Worm (Caenorhabditis elegans) whole organism, L4 larva: ENCODE results near the gene M05D6.2.

Source experiments
- F26F4.8 ChIP-seq: fragments of 200-800 bp; sonication (Bioruptor generic); conservative IDR thresholded peaks from 2 replicates; pipeline ENCODE4 v1.3.6; 2022; ENCODE audit warnings: missing genetic modification characterization, missing compliant biosample characterization
- F44E2.7 ChIP-seq: fragments of 200-800 bp; sonication (Bioruptor generic); IDR thresholded peaks from 2 replicates; pipeline ENCODE4 v2.1.2; 2022; ENCODE audit warnings: missing genetic modification characterization, missing compliant biosample characterization
- F49E8.2 ChIP-seq: sonication (generic microtip); optimal IDR thresholded peaks from 2 replicates; lab custom pipeline; 2016; ENCODE audit warnings: missing compliant biosample characterization, mild to moderate bottlenecking, missing genetic modification characterization, borderline replicate concordance
- ZK546.5 ChIP-seq, 2 experiments: sonication (generic microtip); optimal IDR thresholded peaks; 2 replicates each; lab custom pipeline; 2017; ENCODE audit warnings: missing biosample characterization in 2 of 2, missing genetic modification characterization in 2 of 2
- aly-2 ChIP-seq: sonication (generic microtip); optimal IDR thresholded peaks from 2 replicates; lab custom pipeline; 2018; ENCODE audit warnings: missing biosample characterization, missing genetic modification characterization
- ama-1 ChIP-seq: fragments of 150-350 bp; optimal IDR thresholded peaks from 2 replicates; lab custom pipeline; 2014; ENCODE audit warnings: inconsistent platforms, mixed read lengths
- arid-1 ChIP-seq: fragments of 200-800 bp; sonication (Bioruptor generic); conservative IDR thresholded peaks from 2 replicates; pipeline ENCODE4 v1.3.6; 2022; ENCODE audit warnings: missing genetic modification reagents, missing genetic modification characterization, missing compliant biosample characterization
- attf-4 ChIP-seq: sonication (generic microtip); optimal IDR thresholded peaks from 3 replicates; lab custom pipeline; 2017; ENCODE audit warnings: missing biosample characterization, missing genetic modification characterization
- ceh-20 ChIP-seq: fragments of 200-800 bp; sonication (Bioruptor generic); IDR thresholded peaks from 2 replicates; pipeline ENCODE4 v1.3.6; 2022; ENCODE audit warnings: missing genetic modification reagents, missing genetic modification characterization, missing compliant biosample characterization
- ceh-44 ChIP-seq: fragments of 200-800 bp; sonication (Bioruptor generic); IDR thresholded peaks from 2 replicates; pipeline ENCODE4 v1.3.6; 2022; ENCODE audit warnings: missing genetic modification reagents, missing genetic modification characterization, missing compliant biosample characterization
- ces-1 ChIP-seq: fragments of 150-350 bp; sonication (generic microtip); optimal IDR thresholded peaks from 4 replicates; lab custom pipeline; 2014; ENCODE audit warnings: missing biosample characterization, missing genetic modification reagents, missing genetic modification characterization
- cey-2 ChIP-seq: sonication (generic microtip); optimal IDR thresholded peaks from 3 replicates; lab custom pipeline; 2017; ENCODE audit warnings: missing genetic modification characterization, mild to moderate bottlenecking, missing compliant biosample characterization, antibody characterized with exemption, borderline replicate concordance; ENCODE audit not compliant: insufficient read depth
- daf-16 ChIP-seq, 3 experiments: sonication (generic microtip); optimal IDR thresholded peaks; 2 replicates each; lab custom pipeline; 2016 to 2017; ENCODE audit warnings: missing genetic modification characterization in 3 of 3, missing genetic modification reagents in 3 of 3, mild to moderate bottlenecking in 2 of 3, missing compliant biosample characterization in 2 of 3, missing biosample characterization in 1 of 3, moderate library complexity in 1 of 3
- daf-19 ChIP-seq: fragments of 200-800 bp; sonication (Bioruptor generic); conservative IDR thresholded peaks from 2 replicates; pipeline ENCODE4 v1.3.6; 2022; ENCODE audit warnings: missing genetic modification characterization, missing compliant biosample characterization
- daf-8 ChIP-seq: fragments of 200-800 bp; sonication (Bioruptor generic); IDR thresholded peaks from 2 replicates; pipeline ENCODE4 v1.3.6; 2022; ENCODE audit warnings: missing genetic modification characterization, missing compliant biosample characterization
- dmd-6 ChIP-seq: fragments of 200-800 bp; sonication (Bioruptor generic); IDR thresholded peaks from 2 replicates; pipeline ENCODE4 v1.3.6; 2022; ENCODE audit warnings: missing genetic modification reagents, missing genetic modification characterization, missing compliant biosample characterization
- dmd-8 ChIP-seq: fragments of 200-800 bp; sonication (Bioruptor generic); IDR thresholded peaks from 2 replicates; pipeline ENCODE4 v1.3.6; 2022; ENCODE audit warnings: missing genetic modification characterization, missing compliant biosample characterization
- duxl-1 ChIP-seq: sonication (generic microtip); optimal IDR thresholded peaks from 2 replicates; lab custom pipeline; 2016; ENCODE audit warnings: mild to moderate bottlenecking, missing genetic modification characterization, moderate library complexity, missing compliant biosample characterization; ENCODE audit not compliant: poor library complexity
- dve-1 ChIP-seq: sonication (generic microtip); optimal IDR thresholded peaks from 2 replicates; lab custom pipeline; 2017; ENCODE audit warnings: antibody characterized with exemption, mild to moderate bottlenecking, missing genetic modification characterization, missing compliant biosample characterization; ENCODE audit not compliant: insufficient read depth
- egl-27 ChIP-seq: sonication (generic microtip); optimal IDR thresholded peaks from 3 replicates; lab custom pipeline; 2017; ENCODE audit warnings: missing biosample characterization, missing genetic modification reagents, missing genetic modification characterization
- egl-43 ChIP-seq: fragments of 200-800 bp; sonication (Bioruptor generic); IDR thresholded peaks from 2 replicates; pipeline ENCODE4 v1.3.6; 2022; ENCODE audit warnings: missing genetic modification reagents, missing genetic modification characterization, missing compliant biosample characterization
- fkh-10 ChIP-seq: fragments of 150-350 bp; optimal IDR thresholded peaks from 2 replicates; lab custom pipeline; 2014; ENCODE audit warnings: missing biosample characterization, missing genetic modification reagents, missing genetic modification characterization
- gei-8 ChIP-seq: fragments of 200-800 bp; sonication (Bioruptor generic); optimal IDR thresholded peaks from 2 replicates; lab custom pipeline; 2018; ENCODE audit warnings: mild to moderate bottlenecking, missing genetic modification characterization, missing compliant biosample characterization
- hlh-30 ChIP-seq: sonication (generic microtip); optimal IDR thresholded peaks from 2 replicates; lab custom pipeline; 2017; ENCODE audit warnings: antibody characterized with exemption, mild to moderate bottlenecking, missing genetic modification characterization, missing compliant biosample characterization; ENCODE audit not compliant: insufficient read depth
- hmg-1.1 ChIP-seq: fragments of 200-800 bp; sonication (Bioruptor generic); IDR thresholded peaks from 2 replicates; pipeline ENCODE4 v1.3.6; 2022; ENCODE audit warnings: missing genetic modification reagents, missing genetic modification characterization, missing compliant biosample characterization
- jun-1 ChIP-seq: fragments of 150-350 bp; optimal IDR thresholded peaks from 2 replicates; lab custom pipeline; 2014; ENCODE audit warnings: missing biosample characterization, missing genetic modification reagents, missing genetic modification characterization
- lim-7 ChIP-seq: fragments of 200-800 bp; sonication (Bioruptor generic); IDR thresholded peaks from 2 replicates; pipeline ENCODE4 v1.3.6; 2022; ENCODE audit warnings: missing genetic modification characterization, missing compliant biosample characterization
- lsy-2 ChIP-seq, 2 experiments: fragments of 150-350 bp in 1 of 2; sonication (generic microtip) in 1 of 2; optimal IDR thresholded peaks; 2 replicates each; lab custom pipeline; 2014 to 2017; ENCODE audit warnings: missing biosample characterization in 2 of 2, missing genetic modification characterization in 2 of 2
- mes-2 ChIP-seq: sonication (generic microtip); optimal IDR thresholded peaks from 2 replicates; lab custom pipeline; 2016; ENCODE audit warnings: missing genotype, mild to moderate bottlenecking, missing genetic modification characterization, missing compliant biosample characterization; ENCODE audit not compliant: poor library complexity, severe bottlenecking
- nhr-10 ChIP-seq: fragments of 150-350 bp; optimal IDR thresholded peaks from 2 replicates; lab custom pipeline; 2014; ENCODE audit warnings: missing biosample characterization, missing genetic modification characterization
- nhr-102 ChIP-seq: sonication (generic microtip); optimal IDR thresholded peaks from 2 replicates; lab custom pipeline; 2016; ENCODE audit warnings: mild to moderate bottlenecking, missing genetic modification characterization, moderate library complexity, missing compliant biosample characterization
- nhr-111 ChIP-seq: fragments of 200-800 bp; sonication (Bioruptor generic); optimal IDR thresholded peaks from 2 replicates; lab custom pipeline; 2018; ENCODE audit warnings: mild to moderate bottlenecking, missing genetic modification characterization, missing compliant biosample characterization
- nhr-6 ChIP-seq: fragments of 150-350 bp; optimal IDR thresholded peaks from 2 replicates; lab custom pipeline; 2014; ENCODE audit warnings: missing biosample characterization, missing genetic modification characterization
- nhr-77 ChIP-seq: fragments of 150-350 bp; optimal IDR thresholded peaks from 2 replicates; lab custom pipeline; 2014; ENCODE audit warnings: missing biosample characterization, missing genetic modification characterization
- pha-4 ChIP-seq, 2 experiments: fragments of 150-350 bp in 1 of 2; fragments of 200-800 bp in 1 of 2; sonication (Bioruptor generic) in 1 of 2; IDR thresholded peaks in 1 of 2; optimal IDR thresholded peaks in 1 of 2; 2 replicates each; pipeline versions ENCODE4 v1.3.6 to Lab custom; 2014 to 2022; ENCODE audit warnings: missing genetic modification characterization in 2 of 2, missing genetic modification reagents in 2 of 2, missing biosample characterization in 1 of 2, missing compliant biosample characterization in 1 of 2
- php-3 ChIP-seq: fragments of 200-800 bp; sonication (Bioruptor generic); IDR thresholded peaks from 2 replicates; pipeline ENCODE4 v1.3.6; 2022; ENCODE audit warnings: missing genetic modification reagents, missing genetic modification characterization, missing compliant biosample characterization
- pqm-1 ChIP-seq: sonication (generic microtip); optimal IDR thresholded peaks from 2 replicates; lab custom pipeline; 2017; ENCODE audit warnings: missing biosample characterization, missing genetic modification characterization
- skn-1 ChIP-seq: fragments of 150-350 bp; optimal IDR thresholded peaks from 2 replicates; lab custom pipeline; 2014; ENCODE audit warnings: missing biosample characterization, missing genetic modification characterization
- unc-62 ChIP-seq, 3 experiments: fragments of 150-350 bp in 1 of 3; sonication (generic microtip); optimal IDR thresholded peaks in 2 of 3; peaks in 1 of 3; 1 replicate in 1 of 3; 2 replicates in 2 of 3; lab custom pipeline; 2014 to 2017; ENCODE audit warnings: missing biosample characterization in 3 of 3, missing genetic modification characterization in 3 of 3, missing genetic modification reagents in 3 of 3, missing genotype in 1 of 3
- vab-7 ChIP-seq: fragments of 200-800 bp; sonication (Bioruptor generic); IDR thresholded peaks from 2 replicates; pipeline ENCODE4 v1.3.6; 2022; ENCODE audit warnings: missing genetic modification reagents, missing genetic modification characterization, missing compliant biosample characterization
- zag-1 ChIP-seq: fragments of 150-350 bp; optimal IDR thresholded peaks from 2 replicates; lab custom pipeline; 2014; ENCODE audit warnings: missing biosample characterization, missing genetic modification characterization
- zfp-3 ChIP-seq: fragments of 200-800 bp; sonication (Bioruptor generic); conservative IDR thresholded peaks from 2 replicates; pipeline ENCODE4 v1.3.6; 2022; ENCODE audit warnings: missing genetic modification reagents, missing genetic modification characterization, missing compliant biosample characterization
- zip-11 ChIP-seq: fragments of 200-800 bp; sonication (Bioruptor generic); IDR thresholded peaks from 2 replicates; pipeline ENCODE4 v1.3.6; 2022; ENCODE audit warnings: missing genetic modification characterization, missing compliant biosample characterization
- zip-2 ChIP-seq: fragments of 150-350 bp; optimal IDR thresholded peaks from 2 replicates; lab custom pipeline; 2014; ENCODE audit warnings: missing biosample characterization, missing genetic modification characterization
- ztf-11 ChIP-seq: fragments of 150-350 bp; optimal IDR thresholded peaks from 2 replicates; lab custom pipeline; 2014; ENCODE audit warnings: missing biosample characterization, missing genetic modification characterization

M05D6.2 gene

DNA sequence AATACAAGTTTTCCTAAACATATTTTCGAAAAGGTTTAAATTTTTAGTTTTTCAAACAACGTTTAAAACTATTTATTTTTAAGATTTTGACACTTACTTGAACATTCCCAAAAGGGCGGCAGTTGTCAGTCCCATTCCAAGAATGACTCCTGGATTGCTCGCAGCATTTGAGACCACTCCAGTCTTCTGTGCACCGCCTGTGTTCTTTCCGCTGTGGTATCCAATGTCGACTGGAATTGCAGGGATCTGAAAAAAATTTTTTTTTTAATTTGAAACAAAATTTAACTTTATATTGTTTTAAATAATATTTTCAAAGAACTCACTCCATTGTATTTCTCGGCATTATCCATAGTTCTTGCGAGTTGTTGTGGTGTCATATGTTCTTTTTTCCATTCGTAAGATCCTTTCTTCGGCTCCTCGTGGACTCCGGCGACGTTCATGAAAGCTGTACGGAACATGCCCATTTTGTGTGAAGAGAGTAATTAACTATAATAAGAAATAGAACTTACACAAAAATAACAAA, 13.9 kb downstream of the M05D6.2 start, which contains the start of gene M05D6.5:
Gene M05D6.5, minus strand, starts transcription at position 473 of the 523 bp plus-strand sequence.
- TF ChIP-seq pqm-1 (tag; lab: Kevin White, UChicago): no peak
- TF ChIP-seq unc-62 (GFP tag; optimal IDR thresholded peaks at IDR 0.05 in 1 of 2; lab: Kevin White, UChicago): peak in 1 of 2 experiments; percentile 34
- no peak for TF ChIP-seq unc-62 (tag; optimal IDR thresholded peaks at IDR 0.05; lab: Kevin White, UChicago)
- no peak for TF ChIP-seq dmd-6 (GFP tag; lab: Robert Waterston, UW)
- no peak for TF ChIP-seq nhr-10 (tag; lab: Kevin White, UChicago)
- TF ChIP-seq vab-7 (GFP tag; lab: Robert Waterston, UW): peak; percentile 3; the same call in 1 of the 2 replicates
- no peak for TF ChIP-seq F44E2.7 (GFP tag; lab: Robert Waterston, UW)
- TF ChIP-seq daf-19 (GFP tag; lab: Robert Waterston, UW): no peak
- TF ChIP-seq aly-2 (tag; lab: Kevin White, UChicago): no peak
- TF ChIP-seq daf-8: no peak
- no peak for TF ChIP-seq daf-16 (GFP tag; optimal IDR thresholded peaks at IDR 0.05; lab: Kevin White, UChicago)
- no peak for TF ChIP-seq daf-16 (tag; optimal IDR thresholded peaks at IDR 0.05; lab: Kevin White, UChicago)
- TF ChIP-seq skn-1 (tag; lab: Kevin White, UChicago): no peak
- no peak for TF ChIP-seq cey-2 (tag; lab: Kevin White, UChicago)
- TF ChIP-seq nhr-6 (tag; lab: Kevin White, UChicago): no peak
- TF ChIP-seq mes-2 (tag; lab: Kevin White, UChicago): no peak
- TF ChIP-seq pha-4 (GFP tag; IDR thresholded peaks at IDR 0.05; lab: Robert Waterston, UW): peak; percentile 23; the same call in 1 of the 2 replicates
- no peak for TF ChIP-seq pha-4 (tag; optimal IDR thresholded peaks at IDR 0.05; lab: Kevin White, UChicago)
- no peak for TF ChIP-seq ZK546.5 (tag; optimal IDR thresholded peaks at IDR 0.05; lab: Kevin White, UChicago)
- no peak for TF ChIP-seq zag-1 (tag; lab: Kevin White, UChicago)
- TF ChIP-seq F49E8.2 (tag; lab: Kevin White, UChicago): no peak
- TF ChIP-seq php-3: no peak
- peak; percentile 57 for TF ChIP-seq zfp-3 (GFP tag; lab: Robert Waterston, UW)
- TF ChIP-seq hlh-30 (tag; lab: Kevin White, UChicago): no peak
- TF ChIP-seq ztf-11: no peak
- no peak for TF ChIP-seq dmd-8
- no peak for TF ChIP-seq nhr-102 (tag; lab: Kevin White, UChicago)
- no peak for TF ChIP-seq duxl-1
- no peak for TF ChIP-seq jun-1
- TF ChIP-seq lim-7 (GFP tag; lab: Robert Waterston, UW): no peak
- TF ChIP-seq zip-2 (tag; lab: Kevin White, UChicago): no peak
- no peak for TF ChIP-seq ceh-20 (GFP tag; lab: Robert Waterston, UW)
- no peak for TF ChIP-seq ceh-44
- no peak for TF ChIP-seq attf-4 (tag; lab: Kevin White, UChicago)
- no peak for TF ChIP-seq nhr-77 (tag; lab: Kevin White, UChicago)
- TF ChIP-seq zip-11 (GFP tag; lab: Robert Waterston, UW): no peak
- TF ChIP-seq dve-1 (tag; lab: Kevin White, UChicago): no peak
- TF ChIP-seq lsy-2 (tag; optimal IDR thresholded peaks at IDR 0.05; lab: Kevin White, UChicago): no peak
- TF ChIP-seq F26F4.8 (GFP tag; lab: Robert Waterston, UW): no peak
- TF ChIP-seq gei-8 (GFP tag; lab: Kevin White, UChicago): no peak
- TF ChIP-seq fkh-10 (GFP tag; lab: Kevin White, UChicago): no peak
- TF ChIP-seq ces-1 (GFP tag; lab: Kevin White, UChicago): no peak
- no peak for TF ChIP-seq nhr-111 (GFP tag; lab: Kevin White, UChicago)
- no peak for TF ChIP-seq egl-27 (tag; lab: Kevin White, UChicago)
- no peak for TF ChIP-seq arid-1
- no peak for TF ChIP-seq hmg-1.1 (GFP tag; lab: Robert Waterston, UW)
- TF ChIP-seq ama-1: peak; percentile 14
- no peak for TF ChIP-seq egl-43 (GFP tag; lab: Robert Waterston, UW)
- TF ChIP-seq, all 104 proteins: peak for 5
